Worm (Caenorhabditis elegans): Measurements from ENCODE around the gene srh-279.

DNA sequence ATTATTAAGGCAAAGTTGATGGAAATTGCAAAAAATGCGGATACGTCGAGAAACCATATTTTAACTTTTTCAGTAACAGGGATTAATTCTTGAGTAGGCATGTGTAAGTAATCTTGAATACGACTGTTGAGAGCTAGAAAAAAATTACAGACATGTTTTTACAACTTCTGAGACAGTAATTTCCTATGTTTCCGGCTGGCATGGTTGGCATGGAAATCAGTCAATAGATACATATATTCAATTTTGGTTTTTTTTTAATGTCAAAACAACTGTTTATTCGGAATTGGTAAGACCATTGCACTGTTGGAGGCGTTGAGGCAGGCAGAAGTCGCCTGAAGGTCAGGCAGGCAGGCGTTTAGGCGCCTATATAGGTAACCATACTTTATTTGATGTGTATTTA is 38.8 kb upstream of the srh-279 start, which contains the start of gene str-254:
- no peak for TF ChIP-seq flt-1 (GFP tag; IDR thresholded peaks at IDR 0.05)
- no peak for TF ChIP-seq ref-1 (GFP tag; conservative IDR thresholded peaks at IDR 0.05)
- TF ChIP-seq med-1 (GFP tag; optimal IDR thresholded peaks at IDR 0.05; ENCODE audit: insufficient read depth) = no peak
- TF ChIP-seq T22C8.4 (GFP tag; IDR thresholded peaks at IDR 0.05) = no peak
- no peak for TF ChIP-seq klf-2 (GFP tag; conservative IDR thresholded peaks at IDR 0.05)
- no peak for TF ChIP-seq ztf-23 (GFP tag; IDR thresholded peaks at IDR 0.05)
- no peak for TF ChIP-seq ztf-29 (GFP tag; IDR thresholded peaks at IDR 0.05)

Data from whole organism, midembryonic.